Fruit fly (Drosophila melanogaster) whole organism, adult: ENCODE data around the gene Adss.

Source experiments
- CG11617 ChIP-seq: fragments of 200-800 bp; sonication (Bioruptor generic); optimal IDR thresholded peaks from 2 replicates; lab custom pipeline; 2017; ENCODE audit warnings: mild to moderate bottlenecking, missing biosample characterization, missing genetic modification reagents, missing genetic modification characterization
- CG14711 ChIP-seq: fragments of 200-800 bp; sonication (Bioruptor generic); optimal IDR thresholded peaks from 2 replicates; lab custom pipeline; 2018; ENCODE audit warnings: missing biosample characterization, mild to moderate bottlenecking, missing genetic modification characterization, moderate library complexity
- CG1620 ChIP-seq: fragments of 200-800 bp; sonication (Bioruptor generic); optimal IDR thresholded peaks from 2 replicates; lab custom pipeline; 2016; ENCODE audit warnings: missing biosample characterization, missing genetic modification characterization
- CG33017 ChIP-seq: fragments of 200-800 bp; sonication (Bioruptor generic); optimal IDR thresholded peaks from 2 replicates; lab custom pipeline; 2018; ENCODE audit warnings: missing biosample characterization, mild to moderate bottlenecking, missing genetic modification characterization, moderate library complexity
- CG5204 ChIP-seq: fragments of 200-800 bp; sonication (Bioruptor generic); optimal IDR thresholded peaks from 2 replicates; lab custom pipeline; 2016; ENCODE audit warnings: missing biosample characterization, missing genetic modification characterization
- CG7045 ChIP-seq: fragments of 200-800 bp; sonication (Bioruptor generic); optimal IDR thresholded peaks from 2 replicates; lab custom pipeline; 2017; ENCODE audit warnings: missing biosample characterization, mild to moderate bottlenecking, missing genetic modification characterization
- CG7101 ChIP-seq: fragments of 200-800 bp; sonication (Bioruptor generic); optimal IDR thresholded peaks from 2 replicates; lab custom pipeline; 2018; ENCODE audit warnings: missing biosample characterization, mild to moderate bottlenecking, missing genetic modification characterization, moderate library complexity
- Clk ChIP-seq: fragments of 200-800 bp; sonication (Bioruptor generic); optimal IDR thresholded peaks from 2 replicates; lab custom pipeline; 2017; ENCODE audit warnings: missing biosample characterization, missing genetic modification characterization
- Crg-1 ChIP-seq: fragments of 200-800 bp; sonication (Bioruptor generic); optimal IDR thresholded peaks from 2 replicates; lab custom pipeline; 2016; ENCODE audit warnings: missing biosample characterization, missing genetic modification characterization
- cic ChIP-seq: fragments of 200-800 bp; sonication (Bioruptor generic); optimal IDR thresholded peaks from 2 replicates; lab custom pipeline; 2017; ENCODE audit warnings: missing biosample characterization, mild to moderate bottlenecking, missing genetic modification characterization, moderate library complexity
- cnc ChIP-seq, 2 experiments: fragments of >200 bp; optimal IDR thresholded peaks; 2 replicates each; lab custom pipeline; 2017
- kay ChIP-seq: fragments of 200-800 bp; sonication (Bioruptor generic); peaks from one replicate; lab custom pipeline; 2016; ENCODE audit warnings: missing biosample characterization, missing genetic modification characterization, borderline replicate concordance
- ovo ChIP-seq: fragments of 200-800 bp; sonication (Bioruptor generic); optimal IDR thresholded peaks from 2 replicates; lab custom pipeline; 2016; ENCODE audit warnings: missing biosample characterization, missing genetic modification characterization
- pad ChIP-seq: fragments of 200-800 bp; sonication (Bioruptor generic); optimal IDR thresholded peaks from 3 replicates; lab custom pipeline; 2017; ENCODE audit warnings: missing biosample characterization, missing genetic modification characterization, mild to moderate bottlenecking, moderate library complexity, missing genetic modification reagents

DNA sequence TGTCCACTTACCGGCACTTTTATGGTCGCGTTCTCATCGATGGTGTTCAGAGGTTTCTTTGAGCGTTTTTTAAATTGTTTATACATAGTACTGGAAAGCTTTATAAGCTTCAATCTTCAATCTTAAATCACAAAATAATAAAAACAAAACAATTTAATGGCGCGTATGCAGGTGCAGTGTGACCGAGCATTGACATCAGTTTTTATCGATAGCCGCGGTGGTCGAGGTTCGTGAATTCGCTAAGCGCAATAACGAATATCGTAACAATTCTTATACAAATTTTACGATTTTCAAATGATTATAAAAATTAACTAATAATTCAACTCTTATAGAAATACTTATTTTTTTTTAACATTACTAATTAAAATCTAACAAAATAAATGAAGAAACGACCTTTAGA lies 14.4 kb downstream of the Adss start, which contains the start of gene Fancd2:
- TF ChIP-seq cic (GFP tag; lab: Kevin White, UChicago) (no peak), CG14711 (tag; lab: Kevin White, UChicago) (no peak), cnc (optimal IDR thresholded peaks at IDR 0.05; lab: Kevin White, UChicago) (no peak), ovo (GFP tag; lab: Kevin White, UChicago) (no peak), CG5204 (no peak), Clk (GFP tag; lab: Kevin White, UChicago) (no peak), CG7045 (GFP tag; lab: Kevin White, UChicago) (no peak), Crg-1 (GFP tag; lab: Kevin White, UChicago) (no peak), CG33017 (tag; lab: Kevin White, UChicago) (no peak), pad (GFP tag; lab: Kevin White, UChicago) (no peak), kay (no peak), CG11617 (GFP tag; lab: Kevin White, UChicago) (no peak), CG1620 (GFP tag; lab: Kevin White, UChicago) (no peak), CG7101 (tag; lab: Kevin White, UChicago) (no peak)
